Worm (Caenorhabditis elegans) whole organism, late embryonic: ENCODE data around the gene famh-136.

ENCODE experiments used
- C08G9.2 ChIP-seq: sonication (generic microtip); optimal IDR thresholded peaks from 2 replicates; lab custom pipeline; 2016; ENCODE audit warnings: mild to moderate bottlenecking, missing genetic modification characterization, moderate library complexity, missing compliant biosample characterization
- K02D7.2 ChIP-seq: sonication (generic microtip); optimal IDR thresholded peaks from 2 replicates; lab custom pipeline; 2017; ENCODE audit warnings: mild to moderate bottlenecking, missing genetic modification characterization, missing compliant biosample characterization
- K09A11.1 ChIP-seq: sonication (generic microtip); optimal IDR thresholded peaks from 2 replicates; lab custom pipeline; 2017; ENCODE audit warnings: antibody characterized with exemption, mild to moderate bottlenecking, missing genetic modification characterization, missing compliant biosample characterization; ENCODE audit not compliant: insufficient read depth
- ahr-1 ChIP-seq: sonication (generic microtip); optimal IDR thresholded peaks from 2 replicates; lab custom pipeline; 2016; ENCODE audit warnings: missing genetic modification characterization, missing compliant biosample characterization
- ceh-19 ChIP-seq: fragments of 200-800 bp; sonication (Bioruptor generic); optimal IDR thresholded peaks from 2 replicates; lab custom pipeline; 2018; ENCODE audit warnings: mild to moderate bottlenecking, missing genetic modification characterization, missing compliant biosample characterization
- ceh-2 ChIP-seq: sonication (generic microtip); optimal IDR thresholded peaks from 2 replicates; lab custom pipeline; 2016; ENCODE audit warnings: missing genotype, missing genetic modification characterization, missing compliant biosample characterization
- ceh-24 ChIP-seq: sonication (generic microtip); optimal IDR thresholded peaks from 2 replicates; lab custom pipeline; 2016; ENCODE audit warnings: mild to moderate bottlenecking, missing genetic modification characterization, missing compliant biosample characterization
- ceh-30 ChIP-seq: fragments of 150-350 bp; optimal IDR thresholded peaks from 2 replicates; lab custom pipeline; 2014; ENCODE audit warnings: missing biosample characterization, missing genetic modification characterization
- ceh-34 ChIP-seq: sonication (generic microtip); optimal IDR thresholded peaks from 2 replicates; lab custom pipeline; 2016; ENCODE audit warnings: mild to moderate bottlenecking, missing genetic modification characterization, missing compliant biosample characterization
- ceh-6 ChIP-seq: fragments of 200-800 bp; sonication (Bioruptor generic); optimal IDR thresholded peaks from 2 replicates; lab custom pipeline; 2018; ENCODE audit warnings: mild to moderate bottlenecking, missing genetic modification characterization, missing compliant biosample characterization
- che-1 ChIP-seq: sonication (generic microtip); optimal IDR thresholded peaks from 2 replicates; lab custom pipeline; 2016; ENCODE audit warnings: mild to moderate bottlenecking, missing genetic modification characterization, missing compliant biosample characterization
- dmd-4 ChIP-seq: sonication (generic microtip); optimal IDR thresholded peaks from 2 replicates; lab custom pipeline; 2016; ENCODE audit warnings: borderline replicate concordance, missing genetic modification characterization, missing compliant biosample characterization
- dve-1 ChIP-seq: sonication (generic microtip); optimal IDR thresholded peaks from 2 replicates; lab custom pipeline; 2017; ENCODE audit warnings: antibody characterized with exemption, mild to moderate bottlenecking, missing genetic modification characterization, missing compliant biosample characterization
- elt-2 ChIP-seq: sonication (generic microtip); optimal IDR thresholded peaks from 2 replicates; lab custom pipeline; 2016; ENCODE audit warnings: missing genetic modification reagents, missing genetic modification characterization, missing compliant biosample characterization
- fax-1 ChIP-seq: sonication (generic microtip); optimal IDR thresholded peaks from 2 replicates; lab custom pipeline; 2016; ENCODE audit warnings: missing genotype, missing genetic modification characterization, missing compliant biosample characterization
- fkh-10 ChIP-seq: fragments of 150-350 bp; optimal IDR thresholded peaks from 2 replicates; lab custom pipeline; 2014; ENCODE audit warnings: missing biosample characterization, missing genetic modification reagents, missing genetic modification characterization
- fkh-6 ChIP-seq: sonication (generic microtip); optimal IDR thresholded peaks from 2 replicates; lab custom pipeline; 2016; ENCODE audit warnings: missing genetic modification characterization, missing compliant biosample characterization
- gmeb-2 ChIP-seq: sonication (generic microtip); optimal IDR thresholded peaks from 2 replicates; lab custom pipeline; 2016; ENCODE audit warnings: missing genetic modification characterization, inconsistent platforms, missing compliant biosample characterization
- hlh-13 ChIP-seq: fragments of 200-800 bp; sonication (Bioruptor generic); optimal IDR thresholded peaks from 2 replicates; lab custom pipeline; 2018; ENCODE audit warnings: mild to moderate bottlenecking, missing genetic modification characterization, missing compliant biosample characterization
- hlh-15 ChIP-seq: sonication (generic microtip); optimal IDR thresholded peaks from 2 replicates; lab custom pipeline; 2016; ENCODE audit warnings: missing genetic modification characterization, missing compliant biosample characterization
- hlh-8 ChIP-seq: sonication (generic microtip); optimal IDR thresholded peaks from 2 replicates; lab custom pipeline; 2016; ENCODE audit warnings: missing genotype, missing genetic modification characterization, missing compliant biosample characterization
- lim-6 ChIP-seq: sonication (generic microtip); optimal IDR thresholded peaks from 2 replicates; lab custom pipeline; 2016; ENCODE audit warnings: missing genetic modification characterization, missing compliant biosample characterization
- madf-2 ChIP-seq: sonication (generic microtip); optimal IDR thresholded peaks from 2 replicates; lab custom pipeline; 2017; ENCODE audit warnings: missing genetic modification characterization, missing compliant biosample characterization
- nfya-1 ChIP-seq: sonication (generic microtip); optimal IDR thresholded peaks from 2 replicates; lab custom pipeline; 2017; ENCODE audit warnings: missing genetic modification characterization, mild to moderate bottlenecking, missing compliant biosample characterization, antibody characterized with exemption, moderate library complexity
- nhr-11 ChIP-seq: fragments of 150-350 bp; optimal IDR thresholded peaks from 2 replicates; lab custom pipeline; 2014; ENCODE audit warnings: missing biosample characterization, missing genetic modification characterization
- nhr-232 ChIP-seq: sonication (generic microtip); optimal IDR thresholded peaks from 2 replicates; lab custom pipeline; 2016; ENCODE audit warnings: missing genetic modification characterization, missing compliant biosample characterization
- npax-4 ChIP-seq: sonication (generic microtip); optimal IDR thresholded peaks from 2 replicates; lab custom pipeline; 2016; ENCODE audit warnings: missing genetic modification characterization, missing compliant biosample characterization
- odd-2 ChIP-seq: sonication (generic microtip); optimal IDR thresholded peaks from 2 replicates; lab custom pipeline; 2017; ENCODE audit warnings: antibody characterized with exemption, mild to moderate bottlenecking, missing genetic modification characterization, missing compliant biosample characterization
- pat-9 ChIP-seq: fragments of 200-800 bp; sonication (Bioruptor generic); optimal IDR thresholded peaks from 2 replicates; lab custom pipeline; 2018; ENCODE audit warnings: mild to moderate bottlenecking, missing genetic modification characterization, moderate library complexity, missing compliant biosample characterization
- pax-1 ChIP-seq: fragments of 150-350 bp; optimal IDR thresholded peaks from 2 replicates; lab custom pipeline; 2014; ENCODE audit warnings: missing biosample characterization, missing genetic modification characterization
- pha-4 ChIP-seq: fragments of 150-350 bp; optimal IDR thresholded peaks from 2 replicates; lab custom pipeline; 2018; ENCODE audit warnings: missing biosample characterization, missing genetic modification reagents, missing genetic modification characterization
- pqm-1 ChIP-seq: sonication (generic microtip); optimal IDR thresholded peaks from 2 replicates; lab custom pipeline; 2016; ENCODE audit warnings: missing genetic modification characterization, missing compliant biosample characterization
- ref-2 ChIP-seq: sonication (generic microtip); optimal IDR thresholded peaks from 2 replicates; lab custom pipeline; 2016; ENCODE audit warnings: missing genetic modification characterization, missing compliant biosample characterization
- rnt-1 ChIP-seq: sonication (generic microtip); optimal IDR thresholded peaks from 2 replicates; lab custom pipeline; 2016; ENCODE audit warnings: missing genetic modification characterization, missing compliant biosample characterization
- sdc-2 ChIP-seq: sonication (generic microtip); optimal IDR thresholded peaks from 2 replicates; lab custom pipeline; 2016; ENCODE audit warnings: missing genotype, missing genetic modification characterization, missing compliant biosample characterization
- sox-2 ChIP-seq: fragments of 200-800 bp; sonication (Bioruptor generic); IDR thresholded peaks from 2 replicates; pipeline ENCODE4 v1.3.6; 2022; ENCODE audit warnings: missing genetic modification reagents, missing genetic modification characterization, missing compliant biosample characterization
- syd-9 ChIP-seq: sonication (generic microtip); optimal IDR thresholded peaks from 2 replicates; lab custom pipeline; 2016; ENCODE audit warnings: mild to moderate bottlenecking, missing genetic modification characterization, moderate library complexity, missing compliant biosample characterization
- tbx-2 ChIP-seq: sonication (generic microtip); optimal IDR thresholded peaks from 2 replicates; lab custom pipeline; 2016; ENCODE audit warnings: missing genetic modification characterization, missing compliant biosample characterization
- ttx-3 ChIP-seq: sonication (generic microtip); optimal IDR thresholded peaks from 2 replicates; lab custom pipeline; 2016; ENCODE audit warnings: missing genetic modification reagents, missing genetic modification characterization, missing compliant biosample characterization
- unc-42 ChIP-seq: sonication (generic microtip); optimal IDR thresholded peaks from 2 replicates; lab custom pipeline; 2016; ENCODE audit warnings: missing genotype, missing genetic modification characterization, missing compliant biosample characterization
- unc-86 ChIP-seq: sonication (generic microtip); optimal IDR thresholded peaks from 2 replicates; lab custom pipeline; 2016; ENCODE audit warnings: missing genetic modification characterization, missing compliant biosample characterization
- zip-5 ChIP-seq: sonication (generic microtip); optimal IDR thresholded peaks from 2 replicates; lab custom pipeline; 2016; ENCODE audit warnings: missing genetic modification characterization, missing compliant biosample characterization

Gene famh-136

ce11 chrIII:8910139-8910538, 22.6 kb downstream of the famh-136 start:
- TF ChIP-seq lim-6 (tag; lab: Kevin White, UChicago) = no peak
- no peak for TF ChIP-seq npax-4
- no peak for TF ChIP-seq ahr-1 (tag; lab: Kevin White, UChicago)
- no peak for TF ChIP-seq hlh-8 (tag; lab: Kevin White, UChicago)
- TF ChIP-seq ceh-24 (tag; lab: Kevin White, UChicago) = no peak
- no peak for TF ChIP-seq unc-42 (tag; lab: Kevin White, UChicago)
- no peak for TF ChIP-seq sdc-2
- TF ChIP-seq rnt-1 (tag; lab: Kevin White, UChicago) = no peak
- no peak for TF ChIP-seq fkh-6 (tag; lab: Kevin White, UChicago)
- TF ChIP-seq hlh-15 = no peak
- no peak for TF ChIP-seq nhr-232 (tag; lab: Kevin White, UChicago)
- no peak for TF ChIP-seq tbx-2
- TF ChIP-seq gmeb-2 = no peak
- TF ChIP-seq odd-2 (tag; lab: Kevin White, UChicago) = no peak
- no peak for TF ChIP-seq che-1
- TF ChIP-seq dve-1 (tag; lab: Kevin White, UChicago) = no peak
- no peak for TF ChIP-seq fkh-10 (GFP tag; lab: Kevin White, UChicago)

ce11 chrIII:8911598-8912194, 24.1 kb downstream of the famh-136 start, which contains the start of gene tpk-1:
Gene tpk-1 (plus strand): TSS chrIII:8912144.
- TF ChIP-seq ttx-3 (tag; lab: Kevin White, UChicago) = no peak
- TF ChIP-seq nfya-1 (tag; lab: Kevin White, UChicago) = no peak
- TF ChIP-seq K09A11.1 (tag; lab: Kevin White, UChicago) = no peak
- no peak for TF ChIP-seq K02D7.2 (tag; lab: Kevin White, UChicago)
- TF ChIP-seq ceh-2 (tag; lab: Kevin White, UChicago) = no peak
- no peak for TF ChIP-seq sox-2 (GFP tag; lab: Robert Waterston, UW)
- TF ChIP-seq fax-1 (tag; lab: Kevin White, UChicago) = no peak
- no peak for TF ChIP-seq ref-2 (tag; lab: Kevin White, UChicago)
- no peak for TF ChIP-seq madf-2 (tag; lab: Kevin White, UChicago)
- TF ChIP-seq pqm-1 (tag; lab: Kevin White, UChicago) = no peak
- no peak for TF ChIP-seq che-1
- TF ChIP-seq hlh-13 (GFP tag; lab: Kevin White, UChicago) = no peak
- TF ChIP-seq pax-1 = no peak
- no peak for TF ChIP-seq C08G9.2
- no peak for TF ChIP-seq pha-4 (tag; lab: Kevin White, UChicago)
- TF ChIP-seq unc-86 (tag; lab: Kevin White, UChicago) = no peak

ce11 chrIII:8913469-8913868, 25.9 kb downstream of the famh-136 start, which contains the start of gene trxr-2:
Gene trxr-2 (plus strand): TSS chrIII:8913769.
- TF ChIP-seq unc-86 (tag; lab: Kevin White, UChicago) (no peak), zip-5 (tag; lab: Kevin White, UChicago) (no peak), odd-2 (tag; lab: Kevin White, UChicago) (no peak), dve-1 (tag; lab: Kevin White, UChicago) (no peak), lim-6 (tag; lab: Kevin White, UChicago) (no peak), ceh-19 (GFP tag; lab: Kevin White, UChicago) (no peak), ceh-30 (tag; lab: Kevin White, UChicago) (no peak), ceh-6 (no peak), pat-9 (tag; lab: Kevin White, UChicago) (no peak), ceh-34 (tag; lab: Kevin White, UChicago) (no peak), K02D7.2 (tag; lab: Kevin White, UChicago) (no peak), elt-2 (tag; lab: Kevin White, UChicago) (no peak), C08G9.2 (no peak), dmd-4 (tag; lab: Kevin White, UChicago) (no peak), nhr-11 (no peak), syd-9 (tag; lab: Kevin White, UChicago) (no peak), npax-4 (no peak)
